Fruit fly (Drosophila melanogaster): Measurements from ENCODE around the gene CG14191.

CG14191 gene

dm6 chrX:19106842-19107557 lies 25.5 kb downstream of the CG14191 start (continued):
- TF ChIP-seq Gug (GFP tag; IDR thresholded peaks at IDR 0.05) (0 out of 2 replicates have a peak, but pooled peaks have one; percentile 11), net (GFP tag; optimal IDR thresholded peaks at IDR 0.05) (no peak), fd59A (GFP tag; optimal IDR thresholded peaks at IDR 0.05) (peak; percentile 14), CG31627 (GFP tag; optimal IDR thresholded peaks at IDR 0.05) (no peak), CG4318 (GFP tag; optimal IDR thresholded peaks at IDR 0.05) (peak; percentile 49), dsx (GFP tag; optimal IDR thresholded peaks at IDR 0.05; ENCODE audit: poor library complexity, severe bottlenecking) (peak; percentile 7), CG1621 (tag; optimal IDR thresholded peaks at IDR 0.05) (no peak), fkh (GFP tag; optimal IDR thresholded peaks at IDR 0.05) (no peak), CG11294 (GFP tag; IDR thresholded peaks at IDR 0.05) (no peak), lz (GFP tag; optimal IDR thresholded peaks at IDR 0.05) (no peak), acj6 (GFP tag; optimal IDR thresholded peaks at IDR 0.05) (no peak)

- TF ChIP-seq spab (GFP tag; optimal IDR thresholded peaks at IDR 0.05) = no peak
- TF ChIP-seq CG6163 (GFP tag; IDR thresholded peaks at IDR 0.05) = 0 out of 3 replicates have a peak, but pooled peaks have one; percentile 40
- TF ChIP-seq CG11294 (GFP tag; IDR thresholded peaks at IDR 0.05) = peak; percentile 11; the same call in 1 of the 2 replicates
- peak; percentile 66 for TF ChIP-seq Eip78C (GFP tag)
- peak; percentile 16 for TF ChIP-seq pdm3 (GFP tag; optimal IDR thresholded peaks at IDR 0.05)
- TF ChIP-seq Ets96B (tag; optimal IDR thresholded peaks at IDR 0.05) = peak; percentile 26
- no peak for TF ChIP-seq CG16779 (tag; optimal IDR thresholded peaks at IDR 0.05)
- no peak for TF ChIP-seq Eip93F (GFP tag; optimal IDR thresholded peaks at IDR 0.05)
- no peak for TF ChIP-seq vri (GFP tag; optimal IDR thresholded peaks at IDR 0.05)
- peak; percentile 23 for TF ChIP-seq dac (GFP tag; optimal IDR thresholded peaks at IDR 0.05)
- TF ChIP-seq Hr4 (GFP tag; optimal IDR thresholded peaks at IDR 0.05) = peak; percentile 43
- TF ChIP-seq dsx (GFP tag; optimal IDR thresholded peaks at IDR 0.05; ENCODE audit: poor library complexity, severe bottlenecking) = peak; percentile 20
- TF ChIP-seq CG8632 (GFP tag; optimal IDR thresholded peaks at IDR 0.05) = no peak
- peak; percentile 14 for TF ChIP-seq CG10631 (GFP tag; optimal IDR thresholded peaks at IDR 0.05)
- no peak for TF ChIP-seq Sox102F (GFP tag; optimal IDR thresholded peaks at IDR 0.05)
- peak; percentile 21 for TF ChIP-seq acj6 (GFP tag; optimal IDR thresholded peaks at IDR 0.05)
- 0 out of 2 replicates have a peak, but pooled peaks have one; percentile 27 for TF ChIP-seq CG15336 (GFP tag; IDR thresholded peaks at IDR 0.05)
- TF ChIP-seq svp (GFP tag) = peak; percentile 61
- TF ChIP-seq eg (GFP tag; IDR thresholded peaks at IDR 0.05) = peak; percentile 71
- peak; percentile 3 for TF ChIP-seq CG10669 (GFP tag; optimal IDR thresholded peaks at IDR 0.05)
- no peak for TF ChIP-seq Hr38 (GFP tag; optimal IDR thresholded peaks at IDR 0.05)
- TF ChIP-seq ss (GFP tag; optimal IDR thresholded peaks at IDR 0.05) = peak in 1 of 2 experiments; percentile 19
- peak; percentile 22; the same call in 1 of the 2 replicates for TF ChIP-seq Gug (GFP tag; IDR thresholded peaks at IDR 0.05)
- no peak for TF ChIP-seq CG31627 (GFP tag; optimal IDR thresholded peaks at IDR 0.05)
- peak; percentile 25 for TF ChIP-seq CG3919 (GFP tag; optimal IDR thresholded peaks at IDR 0.05)
- TF ChIP-seq CG32006 (GFP tag; optimal IDR thresholded peaks at IDR 0.05) = peak; percentile 33
- no peak for TF ChIP-seq CG11902 (GFP tag; optimal IDR thresholded peaks at IDR 0.05)
- no peak for TF ChIP-seq Eip75B (GFP tag; optimal IDR thresholded peaks at IDR 0.05)
- peak; percentile 6 for TF ChIP-seq Hr39 (GFP tag; optimal IDR thresholded peaks at IDR 0.05)
These were observed 38.9 kb downstream of the CG14191 start for dm6 chrX:19120367-19120766.

dm6 chrX:19124288-19124687 lies 42.8 kb downstream of the CG14191 start, which contains the start of gene CG15882:
Gene CG15882 (minus strand): TSS chrX:19124388.
- TF ChIP-seq CG8119 (GFP tag; IDR thresholded peaks at IDR 0.05) (no peak), Ets21C (GFP tag; optimal IDR thresholded peaks at IDR 0.05) (no peak), ss (GFP tag; optimal IDR thresholded peaks at IDR 0.05) (no peak), Lpt (GFP tag; optimal IDR thresholded peaks at IDR 0.05) (no peak), CG8632 (GFP tag; optimal IDR thresholded peaks at IDR 0.05) (no peak), Sox14 (GFP tag; optimal IDR thresholded peaks at IDR 0.05) (no peak), fd85E (GFP tag; optimal IDR thresholded peaks at IDR 0.05) (no peak), CG16779 (tag; optimal IDR thresholded peaks at IDR 0.05) (no peak), Eip75B (GFP tag; optimal IDR thresholded peaks at IDR 0.05) (no peak), Hr39 (GFP tag; optimal IDR thresholded peaks at IDR 0.05) (no peak), CG10631 (GFP tag; optimal IDR thresholded peaks at IDR 0.05) (no peak), CG11902 (GFP tag; optimal IDR thresholded peaks at IDR 0.05) (no peak), Hr38 (GFP tag; optimal IDR thresholded peaks at IDR 0.05) (no peak), CG6792 (GFP tag; optimal IDR thresholded peaks at IDR 0.05) (no peak), CG6276 (GFP tag; optimal IDR thresholded peaks at IDR 0.05) (no peak), Smox (GFP tag; optimal IDR thresholded peaks at IDR 0.05) (no peak), acj6 (GFP tag; optimal IDR thresholded peaks at IDR 0.05) (no peak), dac (GFP tag; optimal IDR thresholded peaks at IDR 0.05) (no peak), CG10669 (GFP tag; optimal IDR thresholded peaks at IDR 0.05) (no peak)

Measured in whole organism, prepupa.